Worm (Caenorhabditis elegans) whole organism, L3 larva: ENCODE data around the gene str-6.

ENCODE experiments used
- ama-1 ChIP-seq: fragments of 150-350 bp; optimal IDR thresholded peaks from 2 replicates; lab custom pipeline; 2018
- ceh-28 ChIP-seq: fragments of 150-350 bp; optimal IDR thresholded peaks from 2 replicates; lab custom pipeline; 2014; ENCODE audit warnings: missing biosample characterization, missing genetic modification reagents, missing genetic modification characterization
- elt-3 ChIP-seq, 3 experiments: fragments of 150-350 bp in 1 of 3; sonication (generic microtip) in 2 of 3; optimal IDR thresholded peaks; 2 replicates in 2 of 3; 4 replicates in 1 of 3; lab custom pipeline; 2014 to 2017; ENCODE audit warnings: missing biosample characterization in 3 of 3, missing genetic modification characterization in 3 of 3
- jun-1 ChIP-seq: fragments of 150-350 bp; optimal IDR thresholded peaks from 2 replicates; lab custom pipeline; 2014; ENCODE audit warnings: missing biosample characterization, missing genetic modification reagents, missing genetic modification characterization
- lin-15B ChIP-seq: fragments of 150-350 bp; optimal IDR thresholded peaks from 2 replicates; lab custom pipeline; 2014; ENCODE audit warnings: missing biosample characterization, missing genetic modification characterization
- mml-1 ChIP-seq: fragments of 150-350 bp; sonication (generic microtip); optimal IDR thresholded peaks from 3 replicates; lab custom pipeline; 2014; ENCODE audit warnings: missing biosample characterization, missing genetic modification characterization
- nfya-1 ChIP-seq: sonication (generic microtip); optimal IDR thresholded peaks from 2 replicates; lab custom pipeline; 2017; ENCODE audit warnings: missing genetic modification characterization, mild to moderate bottlenecking, missing compliant biosample characterization, antibody characterized with exemption, moderate library complexity; ENCODE audit not compliant: insufficient read depth
- nhr-11 ChIP-seq: fragments of 150-350 bp; optimal IDR thresholded peaks from 2 replicates; lab custom pipeline; 2014; ENCODE audit warnings: missing biosample characterization, missing genetic modification characterization
- nhr-12 ChIP-seq: fragments of 150-350 bp; optimal IDR thresholded peaks from 2 replicates; lab custom pipeline; 2014; ENCODE audit warnings: missing biosample characterization, missing genetic modification characterization
- nhr-28 ChIP-seq: fragments of 150-350 bp; optimal IDR thresholded peaks from 2 replicates; lab custom pipeline; 2014; ENCODE audit warnings: missing biosample characterization, missing genetic modification characterization
- tbx-2 ChIP-seq: sonication (generic microtip); optimal IDR thresholded peaks from 2 replicates; lab custom pipeline; 2016; ENCODE audit warnings: mild to moderate bottlenecking, missing genetic modification characterization, missing compliant biosample characterization

- TF ChIP-seq ama-1 (no peak), nhr-28 (tag; lab: Kevin White, UChicago) (no peak), nhr-12 (no peak), nhr-11 (tag; lab: Kevin White, UChicago) (no peak), elt-3 (tag; optimal IDR thresholded peaks at IDR 0.05; lab: Kevin White, UChicago) (no peak), nfya-1 (tag; lab: Kevin White, UChicago) (no peak), mml-1 (tag; lab: Kevin White, UChicago) (no peak), ceh-28 (tag; lab: Kevin White, UChicago) (no peak), lin-15B (tag; lab: Kevin White, UChicago) (no peak), tbx-2 (tag; lab: Kevin White, UChicago) (no peak), jun-1 (tag; lab: Kevin White, UChicago) (no peak)
These were observed 33.4 kb downstream of the str-6 start, which contains the start of gene Y6E2A.4 for ce11 chrV:15716679-15717078.
